Worm (Caenorhabditis elegans) whole organism, young adult: ENCODE results near the gene tag-290.
A peak's percentile ranks its signal among the peaks of the same experiment; 100 is the strongest.

Experiments used
- B0019.2 ChIP-seq: fragments of 200-800 bp; sonication (Bioruptor generic); conservative IDR thresholded peaks from 2 replicates; pipeline ENCODE4 v1.3.6; 2022; ENCODE audit warnings: missing genetic modification reagents, missing genetic modification characterization, missing compliant biosample characterization
- B0336.3 ChIP-seq: fragments of 200-800 bp; sonication (Bioruptor generic); IDR thresholded peaks from 2 replicates; pipeline ENCODE4 v1.3.6; 2022; ENCODE audit warnings: missing genetic modification characterization, missing compliant biosample characterization
- C17E4.6 ChIP-seq: fragments of 200-800 bp; sonication (Bioruptor generic); IDR thresholded peaks from 2 replicates; pipeline ENCODE4 v1.3.6; 2022; ENCODE audit warnings: missing genetic modification reagents, missing genetic modification characterization, missing compliant biosample characterization
- F22D6.2 ChIP-seq: sonication (generic microtip); optimal IDR thresholded peaks from 2 replicates; lab custom pipeline; 2016; ENCODE audit warnings: mild to moderate bottlenecking, missing genetic modification characterization, missing compliant biosample characterization
- F37B4.10 ChIP-seq: fragments of 200-800 bp; sonication (Bioruptor generic); IDR thresholded peaks from 2 replicates; pipeline ENCODE4 v1.3.6; 2022; ENCODE audit warnings: missing genetic modification characterization, missing compliant biosample characterization
- F49E8.2 ChIP-seq: sonication (generic microtip); optimal IDR thresholded peaks from 3 replicates; lab custom pipeline; 2017; ENCODE audit warnings: missing genetic modification characterization, mild to moderate bottlenecking, missing compliant biosample characterization, antibody characterized with exemption, moderate library complexity; ENCODE audit not compliant: insufficient read depth
- F57C9.4 ChIP-seq: sonication (generic microtip); optimal IDR thresholded peaks from 2 replicates; lab custom pipeline; 2017; ENCODE audit warnings: mild to moderate bottlenecking, missing genetic modification characterization, missing compliant biosample characterization
- T26A5.8 ChIP-seq: sonication (generic microtip); optimal IDR thresholded peaks from 2 replicates; lab custom pipeline; 2016; ENCODE audit warnings: missing genetic modification characterization, missing compliant biosample characterization
- Y53G8AR.9 ChIP-seq: fragments of 200-800 bp; sonication (Bioruptor generic); conservative IDR thresholded peaks from 2 replicates; pipeline ENCODE4 v1.3.6; 2022; ENCODE audit warnings: missing genetic modification reagents, missing genetic modification characterization, missing compliant biosample characterization
- ZK185.1 ChIP-seq: sonication (generic microtip); optimal IDR thresholded peaks from 2 replicates; lab custom pipeline; 2016; ENCODE audit warnings: mild to moderate bottlenecking, missing genetic modification characterization, missing compliant biosample characterization; ENCODE audit not compliant: poor library complexity, severe bottlenecking
- ama-1 ChIP-seq, 3 experiments: fragments of 150-350 bp in 1 of 3; sonication (generic microtip) in 2 of 3; optimal IDR thresholded peaks; 2 replicates each; lab custom pipeline; 2014 to 2018; ENCODE audit warnings: missing biosample characterization in 2 of 3, missing genetic modification characterization in 2 of 3, missing genetic modification reagents in 2 of 3
- aptf-2 ChIP-seq: fragments of 200-800 bp; sonication (Bioruptor generic); conservative IDR thresholded peaks from 2 replicates; pipeline ENCODE4 v1.3.6; 2022; ENCODE audit warnings: missing genetic modification reagents, missing genetic modification characterization, missing compliant biosample characterization
- atf-7 ChIP-seq: sonication (generic microtip); optimal IDR thresholded peaks from 2 replicates; lab custom pipeline; 2017; ENCODE audit warnings: mild to moderate bottlenecking, missing genetic modification characterization, missing compliant biosample characterization
- attf-6 ChIP-seq: fragments of 200-800 bp; sonication (Bioruptor generic); IDR thresholded peaks from 2 replicates; pipeline ENCODE4 v1.3.6; 2022; ENCODE audit warnings: missing genetic modification reagents, missing genetic modification characterization, missing compliant biosample characterization
- bed-1 ChIP-seq: fragments of 200-800 bp; sonication (Bioruptor generic); IDR thresholded peaks from 2 replicates; pipeline ENCODE4 v1.3.6; 2022; ENCODE audit warnings: missing genetic modification reagents, missing genetic modification characterization, missing compliant biosample characterization
- ccch-3 ChIP-seq: fragments of 200-800 bp; sonication (Bioruptor generic); optimal IDR thresholded peaks from 2 replicates; lab custom pipeline; 2018; ENCODE audit warnings: mild to moderate bottlenecking, missing genetic modification characterization, missing compliant biosample characterization
- cebp-2 ChIP-seq: fragments of 200-800 bp; sonication (Bioruptor generic); IDR thresholded peaks from 2 replicates; pipeline ENCODE4 v1.3.6; 2022; ENCODE audit warnings: missing genetic modification characterization, missing compliant biosample characterization
- ceh-27 ChIP-seq: fragments of 200-800 bp; sonication (Bioruptor generic); optimal IDR thresholded peaks from 2 replicates; lab custom pipeline; 2018; ENCODE audit warnings: mild to moderate bottlenecking, missing genetic modification characterization, moderate library complexity, missing compliant biosample characterization
- ceh-40 ChIP-seq: fragments of 200-800 bp; sonication (Bioruptor generic); IDR thresholded peaks from 2 replicates; pipeline ENCODE4 v1.3.6; 2022; ENCODE audit warnings: missing genetic modification characterization, missing compliant biosample characterization
- die-1 ChIP-seq: sonication (generic microtip); optimal IDR thresholded peaks from 2 replicates; lab custom pipeline; 2016; ENCODE audit warnings: missing genotype, mild to moderate bottlenecking, missing genetic modification characterization, missing compliant biosample characterization
- hmg-1.2 ChIP-seq: fragments of 200-800 bp; sonication (Bioruptor generic); IDR thresholded peaks from 2 replicates; pipeline ENCODE4 v1.3.6; 2022; ENCODE audit warnings: missing genetic modification reagents, missing genetic modification characterization, missing compliant biosample characterization
- lag-1 ChIP-seq: fragments of 200-800 bp; sonication (Bioruptor generic); IDR thresholded peaks from 2 replicates; pipeline ENCODE4 v1.3.6; 2022; ENCODE audit warnings: missing genetic modification reagents, missing genetic modification characterization, missing compliant biosample characterization
- let-607 ChIP-seq, 2 experiments: fragments of 200-800 bp in 1 of 2; sonication (Bioruptor generic) in 1 of 2; sonication (generic microtip) in 1 of 2; optimal IDR thresholded peaks; 2 replicates each; lab custom pipeline; 2016 to 2018; ENCODE audit warnings: mild to moderate bottlenecking in 2 of 2, missing compliant biosample characterization in 2 of 2, missing genetic modification characterization in 2 of 2, moderate library complexity in 2 of 2, missing genotype in 1 of 2
- lin-26 ChIP-seq: fragments of 200-800 bp; sonication (Bioruptor generic); IDR thresholded peaks from 2 replicates; pipeline ENCODE4 v1.3.6; 2022; ENCODE audit warnings: missing genetic modification reagents, missing genetic modification characterization, missing compliant biosample characterization
- lin-35 ChIP-seq, 3 experiments: fragments of 150-350 bp in 2 of 3; sonication (generic microtip) in 1 of 3; optimal IDR thresholded peaks; 2 replicates each; lab custom pipeline; 2014 to 2018; ENCODE audit warnings: missing biosample characterization in 3 of 3, missing genetic modification characterization in 3 of 3, missing genetic modification reagents in 3 of 3
- madf-10 ChIP-seq: sonication (generic microtip); optimal IDR thresholded peaks from 2 replicates; lab custom pipeline; 2016; ENCODE audit warnings: mild to moderate bottlenecking, missing genetic modification characterization, missing compliant biosample characterization
- madf-8 ChIP-seq: fragments of 200-800 bp; sonication (Bioruptor generic); conservative IDR thresholded peaks from 2 replicates; pipeline ENCODE4 v1.3.6; 2022; ENCODE audit warnings: missing genetic modification reagents, missing genetic modification characterization, missing compliant biosample characterization
- mel-28 ChIP-seq: sonication (generic microtip); optimal IDR thresholded peaks from 2 replicates; lab custom pipeline; 2016; ENCODE audit warnings: borderline replicate concordance, mild to moderate bottlenecking, missing genetic modification characterization, missing compliant biosample characterization
- nfya-2 ChIP-seq: fragments of 200-800 bp; sonication (Bioruptor generic); IDR thresholded peaks from 2 replicates; pipeline ENCODE4 v1.3.6; 2022; ENCODE audit warnings: missing genetic modification reagents, missing genetic modification characterization, missing compliant biosample characterization
- nfyb-1 ChIP-seq: fragments of 200-800 bp; sonication (Bioruptor generic); IDR thresholded peaks from 2 replicates; pipeline ENCODE4 v1.3.6; 2022; ENCODE audit warnings: missing genetic modification reagents, missing genetic modification characterization, missing compliant biosample characterization
- nhr-179 ChIP-seq: sonication (generic microtip); optimal IDR thresholded peaks from 2 replicates; lab custom pipeline; 2016; ENCODE audit warnings: mild to moderate bottlenecking, missing genetic modification characterization, missing compliant biosample characterization
- nhr-27 ChIP-seq: fragments of 200-800 bp; sonication (Bioruptor generic); optimal IDR thresholded peaks from 2 replicates; lab custom pipeline; 2018; ENCODE audit warnings: mild to moderate bottlenecking, missing genetic modification characterization, moderate library complexity, missing compliant biosample characterization
- pbrm-1 ChIP-seq: fragments of 200-800 bp; sonication (Bioruptor generic); IDR thresholded peaks from 2 replicates; pipeline ENCODE4 v1.3.6; 2022; ENCODE audit warnings: missing genetic modification reagents, missing genetic modification characterization, missing compliant biosample characterization
- pha-4 ChIP-seq: fragments of 150-350 bp; sonication (generic microtip); optimal IDR thresholded peaks from 2 replicates; lab custom pipeline; 2014; ENCODE audit warnings: missing biosample characterization, missing genetic modification reagents, missing genetic modification characterization
- rcor-1 ChIP-seq: fragments of 200-800 bp; sonication (Bioruptor generic); IDR thresholded peaks from 2 replicates; pipeline ENCODE4 v1.3.6; 2022; ENCODE audit warnings: missing genetic modification reagents, missing genetic modification characterization, missing compliant biosample characterization
- repo-1 ChIP-seq: sonication (generic microtip); optimal IDR thresholded peaks from 2 replicates; lab custom pipeline; 2017; ENCODE audit warnings: mild to moderate bottlenecking, missing genetic modification characterization, missing compliant biosample characterization
- rpc-1 ChIP-seq, 2 experiments: fragments of 150-350 bp in 1 of 2; sonication (generic microtip) in 1 of 2; optimal IDR thresholded peaks; 2 replicates each; lab custom pipeline; 2014 to 2018; ENCODE audit warnings: missing biosample characterization in 1 of 2, missing genetic modification characterization in 1 of 2, missing genetic modification reagents in 1 of 2, missing genotype in 1 of 2
- somi-1 ChIP-seq: fragments of 200-800 bp; sonication (Bioruptor generic); optimal IDR thresholded peaks from 2 replicates; lab custom pipeline; 2018; ENCODE audit warnings: mild to moderate bottlenecking, missing genetic modification characterization, missing compliant biosample characterization
- tbp1 ChIP-seq: fragments of 200-800 bp; sonication (Bioruptor generic); optimal IDR thresholded peaks from 2 replicates; lab custom pipeline; 2018; ENCODE audit warnings: mild to moderate bottlenecking, missing genetic modification characterization, missing compliant biosample characterization
- tlf-1 ChIP-seq: fragments of 200-800 bp; sonication (Bioruptor generic); optimal IDR thresholded peaks from 2 replicates; lab custom pipeline; 2018; ENCODE audit warnings: mild to moderate bottlenecking, missing genetic modification characterization, missing compliant biosample characterization
- xnd-1 ChIP-seq: sonication (generic microtip); optimal IDR thresholded peaks from 2 replicates; lab custom pipeline; 2016; ENCODE audit warnings: missing genotype, missing genetic modification reagents, missing genetic modification characterization, missing compliant biosample characterization
- zfh-2 ChIP-seq: fragments of 200-800 bp; sonication (Bioruptor generic); conservative IDR thresholded peaks from 2 replicates; pipeline ENCODE4 v1.3.6; 2022; ENCODE audit warnings: missing genetic modification reagents, missing genetic modification characterization, missing compliant biosample characterization
- ztf-26 ChIP-seq: sonication (generic microtip); optimal IDR thresholded peaks from 2 replicates; lab custom pipeline; 2017; ENCODE audit warnings: missing genetic modification characterization, missing compliant biosample characterization

The tag-290 gene

DNA sequence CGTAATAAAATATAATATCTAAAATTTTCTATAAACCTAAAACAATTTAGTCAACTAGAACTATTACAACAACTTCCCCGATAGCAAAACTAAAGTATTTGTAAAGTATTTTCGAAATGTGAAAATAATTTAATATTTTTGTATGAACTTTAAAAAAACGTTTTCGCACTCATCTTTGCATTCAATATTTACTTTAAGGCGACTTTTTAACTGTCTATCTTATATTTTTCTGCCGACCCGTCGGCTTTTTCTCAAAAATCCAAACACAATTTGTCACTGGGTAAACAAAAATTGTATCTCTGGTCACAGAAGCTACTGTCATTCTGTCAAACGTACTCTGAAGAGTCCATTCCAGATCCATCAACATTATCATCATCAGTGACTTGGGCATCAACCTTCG, 7.9 kb upstream of the tag-290 start:
- TF ChIP-seq madf-10 (tag; lab: Kevin White, UChicago) (no peak), F22D6.2 (tag; lab: Kevin White, UChicago) (no peak), bed-1 (no peak), T26A5.8 (tag; lab: Kevin White, UChicago) (no peak), tlf-1 (GFP tag; lab: Kevin White, UChicago) (no peak), nhr-27 (tag; lab: Kevin White, UChicago) (no peak), atf-7 (tag; lab: Kevin White, UChicago) (no peak), tbp1 (GFP tag; lab: Kevin White, UChicago) (no peak), B0336.3 (GFP tag; lab: Robert Waterston, UW) (no peak), madf-8 (no peak), rcor-1 (GFP tag; lab: Robert Waterston, UW) (no peak)

DNA sequence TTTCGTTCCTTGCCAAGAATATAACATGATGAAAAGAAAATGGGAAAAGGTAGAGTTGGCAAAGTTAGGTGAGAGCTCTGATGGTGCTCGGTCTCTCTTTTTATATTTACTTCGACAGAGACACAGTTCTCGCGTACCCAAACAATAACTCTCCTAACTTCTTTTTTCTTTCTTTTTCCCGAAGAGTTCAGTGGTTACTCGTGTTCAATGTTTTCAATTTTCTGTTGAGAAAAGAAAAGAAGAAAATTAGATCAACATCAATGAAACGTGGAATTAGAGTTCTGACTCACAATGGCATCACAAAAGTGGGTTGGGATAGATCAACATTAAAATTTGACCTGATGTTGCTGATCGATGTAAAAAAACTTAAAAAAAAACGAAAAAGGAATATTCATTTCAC, 6.7 kb upstream of the tag-290 start, which contains the start of gene idpp-16:
Gene idpp-16, minus strand, starts transcription at position 101 of the 400 bp plus-strand sequence.
- TF ChIP-seq lin-26 (GFP tag; lab: Robert Waterston, UW) (no peak), mel-28 (tag; lab: Kevin White, UChicago) (no peak)

DNA sequence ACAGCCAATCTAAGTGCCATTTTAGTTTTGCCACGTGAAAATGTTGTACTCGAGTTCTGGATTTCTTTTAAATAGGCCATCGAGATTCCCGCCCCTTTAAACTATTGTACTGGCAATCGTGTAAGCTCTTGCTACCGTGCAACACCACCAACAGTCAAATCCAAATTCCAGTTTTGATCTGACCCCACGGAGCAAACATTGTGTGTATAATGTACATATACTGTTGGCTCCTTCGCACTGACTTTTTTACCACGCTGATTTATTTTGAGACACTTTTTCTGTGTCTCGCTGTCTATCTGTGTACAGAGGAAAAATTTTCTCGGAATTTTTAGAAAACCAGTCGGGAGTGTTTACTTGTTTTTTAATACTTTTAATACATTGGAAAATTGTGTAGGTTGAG, 3.1 kb upstream of the tag-290 start, which contains the start of gene piit-1:
Gene piit-1, minus strand, starts transcription at position 101 of the 400 bp plus-strand sequence.
- TF ChIP-seq ama-1 (optimal IDR thresholded peaks at IDR 0.05; lab: Kevin White, UChicago) (no peak), ama-1 (GFP tag; optimal IDR thresholded peaks at IDR 0.05; lab: Kevin White, UChicago) (no peak), attf-6 (GFP tag; lab: Robert Waterston, UW) (no peak), ZK185.1 (tag; lab: Kevin White, UChicago) (no peak), ceh-27 (GFP tag; lab: Kevin White, UChicago) (no peak), F37B4.10 (GFP tag; lab: Robert Waterston, UW) (no peak), B0019.2 (no peak), nfyb-1 (GFP tag; lab: Robert Waterston, UW) (no peak), F49E8.2 (tag; lab: Kevin White, UChicago) (no peak), cebp-2 (GFP tag; lab: Robert Waterston, UW) (no peak), Y53G8AR.9 (no peak), repo-1 (no peak), ccch-3 (GFP tag; lab: Kevin White, UChicago) (no peak), aptf-2 (GFP tag; lab: Robert Waterston, UW) (no peak), T26A5.8 (tag; lab: Kevin White, UChicago) (no peak), nhr-179 (no peak), pbrm-1 (GFP tag; lab: Robert Waterston, UW) (no peak), F57C9.4 (tag; lab: Kevin White, UChicago) (no peak), bed-1 (no peak), zfh-2 (GFP tag; lab: Robert Waterston, UW) (no peak), let-607 (tag; optimal IDR thresholded peaks at IDR 0.05; lab: Kevin White, UChicago) (no peak)

DNA sequence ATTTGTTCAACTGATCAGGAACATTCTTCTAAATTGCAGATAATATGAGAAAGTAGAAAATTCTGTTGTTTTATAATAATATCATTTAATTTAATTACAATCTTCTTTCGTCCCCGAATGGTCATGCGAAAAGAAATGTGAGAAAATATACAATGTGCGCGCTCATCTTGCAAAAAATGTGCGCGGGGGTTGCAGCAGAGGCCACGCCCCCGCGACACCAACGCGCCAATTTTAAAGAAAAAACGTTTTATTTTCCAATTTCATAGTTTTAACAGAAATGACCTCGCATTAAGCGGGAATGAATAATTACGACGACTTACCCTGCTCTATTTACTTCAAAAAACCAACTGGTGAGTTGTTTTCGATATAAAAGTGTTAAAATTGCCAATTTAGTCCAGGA, 2.6 kb upstream of the tag-290 start, which contains the start of gene sas-5:
Gene sas-5, plus strand, starts transcription at position 257 of the 400 bp plus-strand sequence.
- TF ChIP-seq somi-1 (GFP tag; lab: Kevin White, UChicago) (no peak), mel-28 (tag; lab: Kevin White, UChicago) (no peak), xnd-1 (tag; lab: Kevin White, UChicago) (peak; percentile 72), let-607 (tag; optimal IDR thresholded peaks at IDR 0.05; lab: Kevin White, UChicago) (peak in 1 of 2 experiments; percentile 22), lag-1 (GFP tag; lab: Robert Waterston, UW) (no peak), F22D6.2 (tag; lab: Kevin White, UChicago) (no peak), tlf-1 (GFP tag; lab: Kevin White, UChicago) (peak; percentile 70), C17E4.6 (0 out of 2 replicates have a peak, but pooled peaks have one; percentile 22), pha-4 (tag; lab: Kevin White, UChicago) (no peak), zfh-2 (GFP tag; lab: Robert Waterston, UW) (no peak), rpc-1 (optimal IDR thresholded peaks at IDR 0.05; lab: Kevin White, UChicago) (peak; percentile 40), rpc-1 (tag; optimal IDR thresholded peaks at IDR 0.05; lab: Kevin White, UChicago) (no peak), ceh-40 (no peak), die-1 (tag; lab: Kevin White, UChicago) (peak; percentile 14), bed-1 (no peak), nfya-2 (GFP tag; lab: Robert Waterston, UW) (no peak), ztf-26 (tag; lab: Kevin White, UChicago) (no peak), T26A5.8 (tag; lab: Kevin White, UChicago) (no peak), hmg-1.2 (peak; percentile 58), lin-35 (GFP tag; optimal IDR thresholded peaks at IDR 0.05; lab: Kevin White, UChicago) (peak; percentile 55 to 83 (median 71))
